Comparison of ENCODE assay signal across 3 worm cellular contexts in genomic region chrIV:15039477-15039876, ce11.
TF ChIP-seq lines count a peak whose summit lies in the region.

hrpu-1 (plus strand) TSS chrIV:15039616.

TF ChIP-seq in whole organism, L1 larva, 84 proteins besides CTCF, POLR2A, EP300 and RAD21 (continued from another document and continues in another):
- TF ChIP-seq elt-3 (tag; optimal IDR thresholded peaks at IDR 0.05; lab: Kevin White, UChicago) = peak in 2 of 6 experiments; percentile 32 to 51
- TF ChIP-seq nhr-237 (tag; optimal IDR thresholded peaks at IDR 0.05; lab: Kevin White, UChicago) = peak; percentile 18
- TF ChIP-seq nhr-84 (tag; optimal IDR thresholded peaks at IDR 0.05; lab: Kevin White, UChicago) = no peak
- TF ChIP-seq nhr-90 (tag; optimal IDR thresholded peaks at IDR 0.05; lab: Kevin White, UChicago; ENCODE audit: poor library complexity) = peak; percentile 64
- TF ChIP-seq unc-130 (tag; optimal IDR thresholded peaks at IDR 0.05; lab: Kevin White, UChicago) = peak; percentile 60
- no peak for TF ChIP-seq tlp-1 (tag; optimal IDR thresholded peaks at IDR 0.05; lab: Kevin White, UChicago)
- TF ChIP-seq ztf-4 (tag; optimal IDR thresholded peaks at IDR 0.05; lab: Kevin White, UChicago) = peak; percentile 56
- TF ChIP-seq nhr-19 (GFP tag; conservative IDR thresholded peaks at IDR 0.05; lab: Robert Waterston, UW) = peak; percentile 80
- no peak for TF ChIP-seq sptf-1 (tag; optimal IDR thresholded peaks at IDR 0.05; lab: Kevin White, UChicago)
- peak; percentile 47; the same call in 1 of the 2 replicates for TF ChIP-seq unc-98 (GFP tag; IDR thresholded peaks at IDR 0.05; lab: Robert Waterston, UW)
- peak; percentile 19 for TF ChIP-seq vab-15 (tag; optimal IDR thresholded peaks at IDR 0.05; lab: Kevin White, UChicago)
- peak; percentile 73 to 91 (median 82) for TF ChIP-seq ceh-82 (tag; optimal IDR thresholded peaks at IDR 0.05; lab: Kevin White, UChicago)
- peak; percentile 82 for TF ChIP-seq aly-2 (tag; optimal IDR thresholded peaks at IDR 0.05; lab: Kevin White, UChicago)
- peak; percentile 81 for TF ChIP-seq swsn-7 (tag; optimal IDR thresholded peaks at IDR 0.05; lab: Kevin White, UChicago)
- peak; percentile 72 for TF ChIP-seq nhr-77 (tag; optimal IDR thresholded peaks at IDR 0.05; lab: Kevin White, UChicago)
- peak; percentile 90 for TF ChIP-seq nhr-85 (tag; lab: Kevin White, UChicago)
- TF ChIP-seq fos-1 (tag; optimal IDR thresholded peaks at IDR 0.05; lab: Kevin White, UChicago) = peak; percentile 75
- peak; percentile 84 for TF ChIP-seq tbx-2 (tag; optimal IDR thresholded peaks at IDR 0.05; lab: Kevin White, UChicago)
- TF ChIP-seq efl-1 (optimal IDR thresholded peaks at IDR 0.05; lab: Kevin White, UChicago) = peak; percentile 95 to 97
- peak; percentile 95 to 99 for TF ChIP-seq efl-1 (GFP tag; optimal IDR thresholded peaks at IDR 0.05 in 1 of 2; lab: Kevin White, UChicago)
- TF ChIP-seq hpl-2 (GFP tag; optimal IDR thresholded peaks at IDR 0.05; lab: Kevin White, UChicago) = peak; percentile 57
- peak; percentile 70 for TF ChIP-seq lin-13 (GFP tag; optimal IDR thresholded peaks at IDR 0.05; lab: Kevin White, UChicago)
- TF ChIP-seq unc-86 (tag; optimal IDR thresholded peaks at IDR 0.05; lab: Kevin White, UChicago) = peak; percentile 74
- peak; percentile 66 for TF ChIP-seq mab-9 (GFP tag; IDR thresholded peaks at IDR 0.05; lab: Robert Waterston, UW)
- peak in 1 of 2 experiments; percentile 63 for TF ChIP-seq ztf-11 (tag; optimal IDR thresholded peaks at IDR 0.05; lab: Kevin White, UChicago)
- no peak for TF ChIP-seq blmp-1 (tag; optimal IDR thresholded peaks at IDR 0.05; lab: Kevin White, UChicago)
- no peak for TF ChIP-seq nhr-12 (tag; optimal IDR thresholded peaks at IDR 0.05; lab: Kevin White, UChicago)
- peak; percentile 70 for TF ChIP-seq irx-1 (tag; optimal IDR thresholded peaks at IDR 0.05; lab: Kevin White, UChicago)
- peak; percentile 82 for TF ChIP-seq fkh-8 (tag; optimal IDR thresholded peaks at IDR 0.05; lab: Kevin White, UChicago)
- peak in 1 of 2 experiments; percentile 59 for TF ChIP-seq mdl-1 (tag; optimal IDR thresholded peaks at IDR 0.05; lab: Kevin White, UChicago)
- no peak for TF ChIP-seq nhr-28 (tag; optimal IDR thresholded peaks at IDR 0.05; lab: Kevin White, UChicago)
- TF ChIP-seq hlh-4 (tag; optimal IDR thresholded peaks at IDR 0.05; lab: Kevin White, UChicago) = no peak
- TF ChIP-seq nhr-71 (tag; optimal IDR thresholded peaks at IDR 0.05; lab: Kevin White, UChicago) = peak; percentile 87
- peak; percentile 95 to 97 (median 95) for TF ChIP-seq dpl-1 (GFP tag; optimal IDR thresholded peaks at IDR 0.05; lab: Kevin White, UChicago)
- peak; percentile 88 to 94 for TF ChIP-seq lsy-2 (tag; optimal IDR thresholded peaks at IDR 0.05; lab: Kevin White, UChicago)
- no peak for TF ChIP-seq mef-2 (tag; optimal IDR thresholded peaks at IDR 0.05; lab: Kevin White, UChicago)
- peak; percentile 60; the same call in 1 of the 2 replicates for TF ChIP-seq grh-1 (GFP tag; IDR thresholded peaks at IDR 0.05; lab: Robert Waterston, UW)
- no peak for TF ChIP-seq Y116A8C.19 (tag; optimal IDR thresholded peaks at IDR 0.05; lab: Kevin White, UChicago; ENCODE audit: borderline replicate concordance)
- peak; percentile 3 for TF ChIP-seq sox-4 (tag; optimal IDR thresholded peaks at IDR 0.05; lab: Kevin White, UChicago)
- peak; percentile 87 for TF ChIP-seq rnt-1 (tag; optimal IDR thresholded peaks at IDR 0.05; lab: Kevin White, UChicago)
- no peak for TF ChIP-seq ets-5 (GFP tag; IDR thresholded peaks at IDR 0.05; lab: Robert Waterston, UW)
- no peak for TF ChIP-seq alr-1 (tag; optimal IDR thresholded peaks at IDR 0.05; lab: Kevin White, UChicago; ENCODE audit: borderline replicate concordance)
- TF ChIP-seq C34B4.2 (tag; optimal IDR thresholded peaks at IDR 0.05; lab: Kevin White, UChicago) = no peak

TF ChIP-seq in whole organism, L3 larva, 47 proteins besides CTCF, POLR2A, EP300 and RAD21 (continued from another document):
- TF ChIP-seq daf-12 (tag; optimal IDR thresholded peaks at IDR 0.05; lab: Kevin White, UChicago) (no peak), ceh-16 (tag; optimal IDR thresholded peaks at IDR 0.05; lab: Kevin White, UChicago) (no peak), unc-39 (tag; optimal IDR thresholded peaks at IDR 0.05; lab: Kevin White, UChicago) (no peak), unc-62 (GFP tag; optimal IDR thresholded peaks at IDR 0.05; lab: Kevin White, UChicago) (no peak), aly-2 (tag; optimal IDR thresholded peaks at IDR 0.05; lab: Kevin White, UChicago) (peak; percentile 46), hmg-11 (tag; optimal IDR thresholded peaks at IDR 0.05; lab: Kevin White, UChicago) (peak; percentile 68), nhr-23 (tag; optimal IDR thresholded peaks at IDR 0.05; lab: Kevin White, UChicago) (peak; percentile 63), ZK546.5 (tag; optimal IDR thresholded peaks at IDR 0.05; lab: Kevin White, UChicago) (no peak), ztf-4 (tag; optimal IDR thresholded peaks at IDR 0.05; lab: Kevin White, UChicago) (peak; percentile 37), fkh-2 (tag; optimal IDR thresholded peaks at IDR 0.05; lab: Kevin White, UChicago) (no peak), elt-1 (tag; optimal IDR thresholded peaks at IDR 0.05; lab: Kevin White, UChicago) (no peak), mdl-1 (tag; optimal IDR thresholded peaks at IDR 0.05; lab: Kevin White, UChicago) (no peak), nhr-67 (tag; optimal IDR thresholded peaks at IDR 0.05; lab: Kevin White, UChicago) (no peak), nhr-237 (tag; optimal IDR thresholded peaks at IDR 0.05; lab: Kevin White, UChicago) (no peak), nhr-43 (tag; optimal IDR thresholded peaks at IDR 0.05; lab: Kevin White, UChicago; ENCODE audit: poor library complexity, severe bottlenecking) (peak; percentile 67), nfya-1 (tag; optimal IDR thresholded peaks at IDR 0.05; lab: Kevin White, UChicago; ENCODE audit: insufficient read depth) (peak; percentile 90), lin-15B (tag; optimal IDR thresholded peaks at IDR 0.05; lab: Kevin White, UChicago) (peak; percentile 89), elt-2 (tag; optimal IDR thresholded peaks at IDR 0.05; lab: Kevin White, UChicago) (peak; percentile 42), eor-1 (tag; optimal IDR thresholded peaks at IDR 0.05; lab: Kevin White, UChicago) (no peak), ceh-82 (tag; optimal IDR thresholded peaks at IDR 0.05; lab: Kevin White, UChicago) (no peak), zag-1 (tag; optimal IDR thresholded peaks at IDR 0.05; lab: Kevin White, UChicago) (no peak), jun-1 (tag; optimal IDR thresholded peaks at IDR 0.05; lab: Kevin White, UChicago) (peak; percentile 79), sea-2 (GFP tag; optimal IDR thresholded peaks at IDR 0.05; lab: Kevin White, UChicago) (no peak), egl-5 (tag; optimal IDR thresholded peaks at IDR 0.05; lab: Kevin White, UChicago) (no peak), fos-1 (tag; optimal IDR thresholded peaks at IDR 0.05; lab: Kevin White, UChicago) (no peak), nhr-28 (tag; optimal IDR thresholded peaks at IDR 0.05; lab: Kevin White, UChicago) (no peak), ztf-11 (tag; optimal IDR thresholded peaks at IDR 0.05; lab: Kevin White, UChicago) (no peak)

TF ChIP-seq in whole organism, young adult, 124 proteins besides CTCF, POLR2A, EP300 and RAD21 (continued from another document and continues in another):
- TF ChIP-seq athp-1 (tag; optimal IDR thresholded peaks at IDR 0.05; lab: Kevin White, UChicago) (peak; percentile 73), repo-1 (tag; optimal IDR thresholded peaks at IDR 0.05; lab: Kevin White, UChicago) (peak; percentile 74), ztf-3 (GFP tag; optimal IDR thresholded peaks at IDR 0.05; lab: Kevin White, UChicago) (no peak), B0019.2 (GFP tag; conservative IDR thresholded peaks at IDR 0.05; lab: Robert Waterston, UW) (no peak; the same call in 1 of the 2 replicates), snpc-3.4 (tag; optimal IDR thresholded peaks at IDR 0.05; lab: Kevin White, UChicago) (peak; percentile 90), C17E4.6 (GFP tag; IDR thresholded peaks at IDR 0.05; lab: Robert Waterston, UW) (0 out of 2 replicates have a peak, but pooled peaks have one; percentile 19), Y67H2A.10 (GFP tag; conservative IDR thresholded peaks at IDR 0.05; lab: Robert Waterston, UW) (peak; percentile 23; the same call in 1 of the 2 replicates), ztf-22 (GFP tag; optimal IDR thresholded peaks at IDR 0.05; lab: Kevin White, UChicago) (no peak), D2030.7 (GFP tag; IDR thresholded peaks at IDR 0.05; lab: Robert Waterston, UW) (peak; percentile 76), nfya-2 (GFP tag; IDR thresholded peaks at IDR 0.05; lab: Robert Waterston, UW) (no peak), T26A5.8 (tag; optimal IDR thresholded peaks at IDR 0.05; lab: Kevin White, UChicago) (no peak), C06A6.2 (GFP tag; conservative IDR thresholded peaks at IDR 0.05; lab: Robert Waterston, UW) (no peak), fkh-3 (tag; optimal IDR thresholded peaks at IDR 0.05; lab: Kevin White, UChicago) (no peak), attf-5 (GFP tag; optimal IDR thresholded peaks at IDR 0.05; lab: Kevin White, UChicago) (peak; percentile 84), Y53F4B.3 (GFP tag; IDR thresholded peaks at IDR 0.05; lab: Robert Waterston, UW) (no peak), rcor-1 (GFP tag; IDR thresholded peaks at IDR 0.05; lab: Robert Waterston, UW) (peak; percentile 75), tbp1 (GFP tag; optimal IDR thresholded peaks at IDR 0.05; lab: Kevin White, UChicago) (peak; percentile 70), hlh-26 (GFP tag; conservative IDR thresholded peaks at IDR 0.05; lab: Robert Waterston, UW) (no peak), madf-6 (GFP tag; IDR thresholded peaks at IDR 0.05; lab: Robert Waterston, UW) (peak; percentile 84), mcd-1 (GFP tag; IDR thresholded peaks at IDR 0.05; lab: Robert Waterston, UW) (peak; percentile 87), K11D2.4 (GFP tag; IDR thresholded peaks at IDR 0.05; lab: Robert Waterston, UW) (peak; percentile 66; the same call in 1 of the 2 replicates), B0336.3 (GFP tag; IDR thresholded peaks at IDR 0.05; lab: Robert Waterston, UW) (peak; percentile 91), F23B12.7 (tag; optimal IDR thresholded peaks at IDR 0.05; lab: Kevin White, UChicago; ENCODE audit: insufficient read depth) (peak; percentile 57), rec-8 (tag; optimal IDR thresholded peaks at IDR 0.05; lab: Kevin White, UChicago) (no peak), dox-1 (GFP tag; IDR thresholded peaks at IDR 0.05; lab: Robert Waterston, UW) (peak; percentile 94), hmg-1.2 (GFP tag; IDR thresholded peaks at IDR 0.05; lab: Robert Waterston, UW) (peak; percentile 56), chd-7 (tag; optimal IDR thresholded peaks at IDR 0.05; lab: Kevin White, UChicago) (no peak), bed-1 (GFP tag; IDR thresholded peaks at IDR 0.05; lab: Robert Waterston, UW) (no peak), unc-62 (GFP tag; optimal IDR thresholded peaks at IDR 0.05; lab: Kevin White, UChicago) (no peak), hlh-12 (tag; optimal IDR thresholded peaks at IDR 0.05; lab: Kevin White, UChicago) (no peak), F39B2.1 (GFP tag; IDR thresholded peaks at IDR 0.05; lab: Robert Waterston, UW) (0 out of 2 replicates have a peak, but pooled peaks have one; percentile 49), die-1 (tag; optimal IDR thresholded peaks at IDR 0.05; lab: Kevin White, UChicago) (no peak), ceh-91 (GFP tag; IDR thresholded peaks at IDR 0.05; lab: Robert Waterston, UW) (peak; percentile 23; the same call in 1 of the 2 replicates), attf-6 (GFP tag; IDR thresholded peaks at IDR 0.05; lab: Robert Waterston, UW) (peak; percentile 95), nhr-27 (tag; optimal IDR thresholded peaks at IDR 0.05; lab: Kevin White, UChicago) (no peak), lin-35 (GFP tag; optimal IDR thresholded peaks at IDR 0.05; lab: Kevin White, UChicago) (peak in 2 of 3 experiments; percentile 79 to 93), Y53G8AR.9 (GFP tag; conservative IDR thresholded peaks at IDR 0.05; lab: Robert Waterston, UW) (peak; percentile 89; the same call in 1 of the 2 replicates), lin-26 (GFP tag; IDR thresholded peaks at IDR 0.05; lab: Robert Waterston, UW) (peak; percentile 74), cebp-2 (GFP tag; IDR thresholded peaks at IDR 0.05; lab: Robert Waterston, UW) (peak; percentile 96; the same call in 1 of the 2 replicates), lsl-1 (GFP tag; optimal IDR thresholded peaks at IDR 0.05; lab: Kevin White, UChicago) (peak; percentile 66), ceh-40 (GFP tag; IDR thresholded peaks at IDR 0.05; lab: Robert Waterston, UW) (no peak), snpc-1.3 (tag; optimal IDR thresholded peaks at IDR 0.05; lab: Kevin White, UChicago; ENCODE audit: insufficient read depth) (peak; percentile 91), lin-40 (tag; optimal IDR thresholded peaks at IDR 0.05; lab: Kevin White, UChicago) (peak; percentile 81), hrde-1 (tag; optimal IDR thresholded peaks at IDR 0.05; lab: Kevin White, UChicago; ENCODE audit: borderline replicate concordance) (peak; percentile 41), B0261.1 (tag; optimal IDR thresholded peaks at IDR 0.05; lab: Kevin White, UChicago) (no peak), gei-17 (GFP tag; optimal IDR thresholded peaks at IDR 0.05; lab: Kevin White, UChicago) (peak; percentile 7), madf-3 (GFP tag; IDR thresholded peaks at IDR 0.05; lab: Robert Waterston, UW) (0 out of 2 replicates have a peak, but pooled peaks have one; percentile 62), B0035.1 (tag; optimal IDR thresholded peaks at IDR 0.05; lab: Kevin White, UChicago) (no peak), snpc-4 (GFP tag; optimal IDR thresholded peaks at IDR 0.05; lab: Kevin White, UChicago) (peak; percentile 79), snpc-4 (tag; optimal IDR thresholded peaks at IDR 0.05; lab: Kevin White, UChicago) (peak; percentile 75 to 96 (median 87)), Y95B8A.8 (GFP tag; IDR thresholded peaks at IDR 0.05; lab: Robert Waterston, UW) (no peak), Y56A3A.18 (GFP tag; IDR thresholded peaks at IDR 0.05; lab: Robert Waterston, UW) (no peak), F55B11.4 (tag; optimal IDR thresholded peaks at IDR 0.05; lab: Kevin White, UChicago; ENCODE audit: borderline replicate concordance, insufficient read depth) (no peak), ceh-58 (GFP tag; IDR thresholded peaks at IDR 0.05; lab: Robert Waterston, UW) (no peak), madf-8 (GFP tag; conservative IDR thresholded peaks at IDR 0.05; lab: Robert Waterston, UW) (peak; percentile 42), egl-18 (GFP tag; IDR thresholded peaks at IDR 0.05; lab: Robert Waterston, UW) (no peak), attf-3 (GFP tag; conservative IDR thresholded peaks at IDR 0.05; lab: Robert Waterston, UW) (peak; percentile 71; the same call in 1 of the 2 replicates), snpc-1.1 (tag; optimal IDR thresholded peaks at IDR 0.05; lab: Kevin White, UChicago; ENCODE audit: insufficient read depth) (peak; percentile 8), him-1 (tag; optimal IDR thresholded peaks at IDR 0.05; lab: Kevin White, UChicago) (peak; percentile 59), Y79H2A.3 (GFP tag; conservative IDR thresholded peaks at IDR 0.05; lab: Robert Waterston, UW) (0 out of 2 replicates have a peak, but pooled peaks have one; percentile 38), mel-28 (tag; optimal IDR thresholded peaks at IDR 0.05; lab: Kevin White, UChicago; ENCODE audit: borderline replicate concordance) (no peak), nfya-1 (tag; optimal IDR thresholded peaks at IDR 0.05; lab: Kevin White, UChicago; ENCODE audit: borderline replicate concordance, insufficient read depth) (no peak), mxl-1 (tag; optimal IDR thresholded peaks at IDR 0.05; lab: Kevin White, UChicago) (no peak), pbrm-1 (GFP tag; IDR thresholded peaks at IDR 0.05; lab: Robert Waterston, UW) (peak; percentile 86), mes-4 (tag; optimal IDR thresholded peaks at IDR 0.05; lab: Kevin White, UChicago) (no peak), ekl-4 (GFP tag; IDR thresholded peaks at IDR 0.05; lab: Robert Waterston, UW) (peak; percentile 86), ets-4 (GFP tag; optimal IDR thresholded peaks at IDR 0.05; lab: Kevin White, UChicago) (no peak), zim-3 (tag; optimal IDR thresholded peaks at IDR 0.05; lab: Kevin White, UChicago) (no peak), lag-1 (GFP tag; IDR thresholded peaks at IDR 0.05; lab: Robert Waterston, UW) (no peak)
